Fruit fly (Drosophila melanogaster) whole organism, wandering third instar larva: ENCODE data around the gene Muc91C.

ENCODE experiments used
- Abd-B ChIP-seq: fragments of >200 bp; optimal IDR thresholded peaks from 2 replicates; lab custom pipeline; 2017; ENCODE audit warnings: missing biosample characterization, missing genetic modification characterization
- Dif ChIP-seq: fragments of 200-275, 200-300 bp; sonication (Bioruptor generic); optimal IDR thresholded peaks from 2 replicates; lab custom pipeline; 2018; ENCODE audit warnings: missing biosample characterization, missing genetic modification characterization; ENCODE audit not compliant: partially characterized antibody
- GATAd ChIP-seq: sonication (Bioruptor generic); optimal IDR thresholded peaks from 2 replicates; lab custom pipeline; 2016; ENCODE audit warnings: missing biosample characterization, missing genetic modification characterization
- Hnf4 ChIP-seq: fragments of 200-800 bp; sonication (Bioruptor generic); optimal IDR thresholded peaks from 2 replicates; lab custom pipeline; 2016; ENCODE audit warnings: missing biosample characterization, mild to moderate bottlenecking, missing genetic modification characterization
- Hr83 ChIP-seq: fragments of 200-300 bp; sonication (Bioruptor generic); optimal IDR thresholded peaks from 2 replicates; lab custom pipeline; 2016; ENCODE audit warnings: missing biosample characterization, mild to moderate bottlenecking, missing genetic modification characterization, moderate library complexity; ENCODE audit not compliant: poor library complexity, severe bottlenecking
- Mio ChIP-seq: sonication (Bioruptor generic); optimal IDR thresholded peaks from 2 replicates; lab custom pipeline; 2016; ENCODE audit warnings: missing biosample characterization, missing genetic modification characterization
- Myc ChIP-seq: fragments of >200 bp; optimal IDR thresholded peaks from 2 replicates; lab custom pipeline; 2017
- brk ChIP-seq: fragments of 200-800 bp; sonication (Bioruptor generic); optimal IDR thresholded peaks from 2 replicates; lab custom pipeline; 2016; ENCODE audit warnings: missing biosample characterization, mild to moderate bottlenecking, missing genetic modification characterization
- dmrt93B ChIP-seq: fragments of 200-800 bp; sonication (Bioruptor generic); optimal IDR thresholded peaks from 2 replicates; lab custom pipeline; 2018; ENCODE audit warnings: missing biosample characterization, mild to moderate bottlenecking, missing genetic modification characterization
- lola ChIP-seq: fragments of >200 bp; optimal IDR thresholded peaks from 2 replicates; lab custom pipeline; 2017; ENCODE audit warnings: missing biosample characterization, missing genetic modification characterization
- pan ChIP-seq: fragments of >200 bp; optimal IDR thresholded peaks from 2 replicates; lab custom pipeline; 2017
- sage ChIP-seq: fragments of 200-800 bp; sonication (Bioruptor generic); optimal IDR thresholded peaks from 2 replicates; lab custom pipeline; 2016; ENCODE audit warnings: missing biosample characterization, mild to moderate bottlenecking, missing genetic modification characterization
- usp ChIP-seq: fragments of >200 bp; optimal IDR thresholded peaks from 2 replicates; lab custom pipeline; 2017; ENCODE audit warnings: missing biosample characterization, missing genetic modification characterization

DNA sequence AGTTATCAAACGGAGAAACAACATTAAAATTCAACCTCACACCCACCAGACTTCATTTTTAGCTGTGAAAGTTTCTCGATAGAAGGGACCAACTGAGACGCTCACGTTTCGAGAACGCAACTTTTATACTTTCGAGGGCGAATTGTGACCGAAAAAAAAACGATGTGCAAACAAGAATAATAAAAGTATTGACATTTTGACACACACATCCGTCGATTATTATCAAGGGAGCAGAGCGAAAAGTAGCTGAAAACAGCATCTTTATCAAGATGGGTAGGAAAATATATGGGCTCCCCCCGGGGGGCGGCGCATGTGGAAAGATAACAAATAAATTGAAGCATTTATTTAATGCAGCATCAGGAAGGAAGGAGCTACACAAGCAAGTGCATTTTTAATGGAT is 1.1 kb upstream of the Muc91C start, which contains the start of gene CG14300:
- TF ChIP-seq Hnf4 (GFP tag; lab: Kevin White, UChicago) = no peak
- no peak for TF ChIP-seq brk
- no peak for TF ChIP-seq Dif (GFP tag; lab: Kevin White, UChicago)
- no peak for TF ChIP-seq Abd-B
- no peak for TF ChIP-seq usp (GFP tag; lab: Kevin White, UChicago)
- no peak for TF ChIP-seq pan (lab: Kevin White, UChicago)
- TF ChIP-seq lola (GFP tag; lab: Kevin White, UChicago) = no peak
- no peak for TF ChIP-seq Mio (GFP tag; lab: Kevin White, UChicago)
- no peak for TF ChIP-seq sage (GFP tag; lab: Kevin White, UChicago)
- no peak for TF ChIP-seq GATAd (GFP tag; lab: Kevin White, UChicago)
- TF ChIP-seq Myc (lab: Kevin White, UChicago) = no peak
- no peak for TF ChIP-seq Hr83 (GFP tag; lab: Kevin White, UChicago)
- TF ChIP-seq dmrt93B = no peak
